Fruit fly (Drosophila melanogaster): ENCODE measurements around the gene t-Grip128.
A peak's percentile ranks its signal among the peaks of the same experiment; 100 is the strongest.

The t-Grip128 gene

DNA sequence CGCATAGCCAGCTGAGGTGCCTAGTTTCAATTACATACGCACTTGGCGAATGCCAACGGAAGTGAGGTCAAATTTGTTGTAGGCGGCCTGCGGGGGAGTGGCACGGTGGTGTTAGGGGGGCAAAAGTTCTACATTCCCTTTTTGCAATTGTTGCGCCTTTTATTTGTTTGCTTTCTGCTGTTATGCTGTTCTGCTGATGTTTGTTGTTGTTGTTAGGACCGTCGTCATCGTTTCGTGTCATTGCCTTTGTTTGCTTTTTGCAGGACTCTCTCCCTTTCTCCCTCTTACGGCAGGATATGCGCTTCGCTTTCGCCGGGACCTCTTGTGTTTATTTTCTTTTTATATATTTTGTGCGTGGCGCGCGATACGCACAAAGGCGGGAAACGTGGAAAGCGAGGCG is 27.3 kb downstream of the t-Grip128 start:
- TF ChIP-seq prd (optimal IDR thresholded peaks at IDR 0.05) (no peak), prd (GFP tag; IDR thresholded peaks at IDR 0.05) (0 out of 3 replicates have a peak, but pooled peaks have one; percentile 5), gsb (GFP tag; IDR thresholded peaks at IDR 0.05) (no peak), tll (GFP tag; optimal IDR thresholded peaks at IDR 0.05) (peak in 1 of 2 experiments; percentile 22), scrt (GFP tag; optimal IDR thresholded peaks at IDR 0.05) (peak; percentile 60), CG14965 (GFP tag; optimal IDR thresholded peaks at IDR 0.05; ENCODE audit: borderline replicate concordance) (no peak), CG4360 (GFP tag; IDR thresholded peaks at IDR 0.05) (peak; percentile 64), CG12236 (GFP tag; optimal IDR thresholded peaks at IDR 0.05) (no peak)

DNA sequence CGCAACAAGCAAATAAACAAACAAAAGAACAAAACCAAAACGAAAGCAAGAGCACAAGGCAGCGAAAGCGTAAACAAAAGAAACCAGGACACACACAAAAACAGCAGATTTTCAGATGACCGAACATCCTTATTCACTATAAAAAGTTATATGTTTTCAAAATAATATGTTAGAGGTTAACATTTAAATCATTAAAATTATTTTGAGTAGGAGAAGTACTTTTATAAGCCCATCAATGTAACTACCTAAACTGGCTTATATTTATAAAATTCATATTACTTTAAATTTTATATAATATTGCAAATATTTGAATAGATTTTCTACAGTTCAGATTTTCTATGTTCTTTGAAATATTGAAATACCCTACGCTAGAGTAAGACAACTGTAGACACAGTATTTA is 29.9 kb downstream of the t-Grip128 start:
- TF ChIP-seq CG11504 (tag; optimal IDR thresholded peaks at IDR 0.05) (peak; percentile 46), Ets65A (GFP tag) (no peak), Sox100B (GFP tag; optimal IDR thresholded peaks at IDR 0.05) (peak; percentile 10), p53 (GFP tag; optimal IDR thresholded peaks at IDR 0.05) (no peak), CG15269 (tag; optimal IDR thresholded peaks at IDR 0.05) (peak; percentile 37), hkb (optimal IDR thresholded peaks at IDR 0.05) (no peak), hkb (GFP tag; IDR thresholded peaks at IDR 0.05) (no peak), CG12769 (tag; optimal IDR thresholded peaks at IDR 0.05) (no peak), CG11695 (GFP tag; IDR thresholded peaks at IDR 0.05) (no peak), lola (GFP tag; optimal IDR thresholded peaks at IDR 0.05) (no peak), tgo (GFP tag; IDR thresholded peaks at IDR 0.05) (no peak), gem (tag; optimal IDR thresholded peaks at IDR 0.05) (peak; percentile 43), lab (GFP tag; optimal IDR thresholded peaks at IDR 0.05) (peak; percentile 9), Hr51 (GFP tag; optimal IDR thresholded peaks at IDR 0.05) (peak in 1 of 2 experiments; percentile 44), dmrt99B (tag; optimal IDR thresholded peaks at IDR 0.05) (peak; percentile 28), D19A (tag; optimal IDR thresholded peaks at IDR 0.05) (peak; percentile 89), grn (GFP tag; optimal IDR thresholded peaks at IDR 0.05) (no peak), Lpt (GFP tag; optimal IDR thresholded peaks at IDR 0.05) (no peak), CG7556 (GFP tag; optimal IDR thresholded peaks at IDR 0.05) (peak; percentile 29), Dip2 (GFP tag; IDR thresholded peaks at IDR 0.05) (no peak), sqz (GFP tag; optimal IDR thresholded peaks at IDR 0.05) (no peak), gsb (GFP tag; IDR thresholded peaks at IDR 0.05) (no peak), CG9437 (GFP tag; optimal IDR thresholded peaks at IDR 0.05) (no peak), GATAe (GFP tag; conservative IDR thresholded peaks at IDR 0.05) (no peak), CG8924 (tag; optimal IDR thresholded peaks at IDR 0.05) (peak; percentile 17), lov (optimal IDR thresholded peaks at IDR 0.05) (no peak), lov (GFP tag; IDR thresholded peaks at IDR 0.05) (no peak), CoRest (tag; optimal IDR thresholded peaks at IDR 0.05) (peak; percentile 16), CG3407 (GFP tag; optimal IDR thresholded peaks at IDR 0.05) (no peak), CG17568 (GFP tag; optimal IDR thresholded peaks at IDR 0.05) (no peak), hth (optimal IDR thresholded peaks at IDR 0.05) (no peak), Sox102F (GFP tag; optimal IDR thresholded peaks at IDR 0.05) (peak; percentile 6), Nf-YC (tag; optimal IDR thresholded peaks at IDR 0.05) (no peak), CG2678 (tag; optimal IDR thresholded peaks at IDR 0.05) (peak; percentile 54), Hmr (GFP tag; optimal IDR thresholded peaks at IDR 0.05) (peak; percentile 18), CG31388 (GFP tag; optimal IDR thresholded peaks at IDR 0.05) (no peak), Oli (tag; optimal IDR thresholded peaks at IDR 0.05) (peak; percentile 2), CG7839 (tag; optimal IDR thresholded peaks at IDR 0.05) (peak; percentile 43), Fer1 (GFP tag; optimal IDR thresholded peaks at IDR 0.05) (peak; percentile 29), CG2129 (GFP tag; IDR thresholded peaks at IDR 0.05; ENCODE audit: partially characterized antibody) (no peak), CG13424 (tag; optimal IDR thresholded peaks at IDR 0.05) (peak; percentile 10), CG17361 (GFP tag; IDR thresholded peaks at IDR 0.05) (0 out of 3 replicates have a peak, but pooled peaks have one; percentile 9), Atf6 (GFP tag; IDR thresholded peaks at IDR 0.05) (no peak)
